Worm (Caenorhabditis elegans): ENCODE results near the gene M117.3.

- TF ChIP-seq skn-1 (tag; optimal IDR thresholded peaks at IDR 0.05) = no peak
- no peak for TF ChIP-seq jun-1 (tag; optimal IDR thresholded peaks at IDR 0.05)
Measured at ce11 chrIV:11812017-11812416, 10.0 kb upstream of the M117.3 start.

All from whole organism, L3 larva.